Fruit fly (Drosophila melanogaster) whole organism, larva: ENCODE measurements around the gene CG32816.
A peak's percentile ranks its signal among the peaks of the same experiment; 100 is the strongest.

Experiments
- noc ChIP-seq: fragments of 200-800 bp; sonication (Bioruptor generic); optimal IDR thresholded peaks from 3 replicates; lab custom pipeline; 2019; ENCODE audit warnings: missing biosample characterization, mild to moderate bottlenecking, missing genetic modification characterization, moderate library complexity

The CG32816 gene

dm6 chrX:353929-354515 lies 116.5 kb downstream of the CG32816 start:
- no peak for TF ChIP-seq noc (tag; lab: Kevin White, UChicago)

dm6 chrX:352767-353166 lies 117.8 kb downstream of the CG32816 start, which contains the start of gene CG43182:
Gene CG43182, plus strand, starts transcription at chrX:353067.
- TF ChIP-seq noc (tag; lab: Kevin White, UChicago) = no peak

dm6 chrX:351599-351998 lies 118.9 kb downstream of the CG32816 start:
- no peak for TF ChIP-seq noc (tag; lab: Kevin White, UChicago)

dm6 chrX:350970-351369 lies 119.6 kb downstream of the CG32816 start:
- no peak for TF ChIP-seq noc (tag; lab: Kevin White, UChicago)

dm6 chrX:350266-350665 lies 120.3 kb downstream of the CG32816 start, which contains the start of gene CG43181:
Gene CG43181, plus strand, starts transcription at chrX:350566.
- no peak for TF ChIP-seq noc (tag; lab: Kevin White, UChicago)

- TF ChIP-seq noc (tag; lab: Kevin White, UChicago) = no peak
These were observed 125.3 kb downstream of the CG32816 start for dm6 chrX:345246-345645.

- TF ChIP-seq noc (tag; lab: Kevin White, UChicago) = no peak
These were observed 127.9 kb downstream of the CG32816 start for dm6 chrX:342422-343169.

- TF ChIP-seq noc (tag; lab: Kevin White, UChicago) = no peak
These were observed 129.7 kb downstream of the CG32816 start for dm6 chrX:340809-341208.

- no peak for TF ChIP-seq noc (tag; lab: Kevin White, UChicago)
These were observed 130.5 kb downstream of the CG32816 start for dm6 chrX:339866-340571.

dm6 chrX:338123-338527 lies 132.4 kb downstream of the CG32816 start:
- TF ChIP-seq noc (tag; lab: Kevin White, UChicago) = peak; percentile 0

- TF ChIP-seq noc (tag; lab: Kevin White, UChicago) = no peak
These were observed 133.8 kb downstream of the CG32816 start for dm6 chrX:336659-337266.

dm6 chrX:334624-335292 lies 135.8 kb downstream of the CG32816 start:
- peak; percentile 2 for TF ChIP-seq noc (tag; lab: Kevin White, UChicago)

dm6 chrX:333942-334341 lies 136.6 kb downstream of the CG32816 start:
- no peak for TF ChIP-seq noc (tag; lab: Kevin White, UChicago)

- TF ChIP-seq noc (tag; lab: Kevin White, UChicago) = no peak
These were observed 155.7 kb downstream of the CG32816 start, which contains the start of gene Or1a for dm6 chrX:314823-315222. Gene Or1a, plus strand, starts transcription at chrX:315123.

- no peak for TF ChIP-seq noc (tag; lab: Kevin White, UChicago)
These were observed 159.2 kb downstream of the CG32816 start for dm6 chrX:311328-311727.
